Fruit fly (Drosophila melanogaster) whole organism: ENCODE results near the gene nwk.

Experiments used
- CG8478 ChIP-seq: fragments of >200 bp; optimal IDR thresholded peaks from 2 replicates; lab custom pipeline; 2018; ENCODE audit warnings: inconsistent platforms
- Dll ChIP-seq: fragments of >200 bp; optimal IDR thresholded peaks from 2 replicates; lab custom pipeline; 2017
- EcR ChIP-seq, 2 experiments: fragments of >200 bp; optimal IDR thresholded peaks; 2 replicates each; lab custom pipeline; 2017; ENCODE audit warnings: missing biosample characterization in 2 of 2, missing genetic modification characterization in 2 of 2, missing genetic modification reagents in 2 of 2
- pan ChIP-seq: fragments of >200 bp; optimal IDR thresholded peaks from 2 replicates; lab custom pipeline; 2017
- psq ChIP-seq: fragments of >200 bp; optimal IDR thresholded peaks from 2 replicates; lab custom pipeline; 2017
- usp ChIP-seq: fragments of >200 bp; optimal IDR thresholded peaks from 2 replicates; lab custom pipeline; 2017; ENCODE audit warnings: missing biosample characterization, missing genetic modification characterization, mixed read lengths

Gene nwk

DNA sequence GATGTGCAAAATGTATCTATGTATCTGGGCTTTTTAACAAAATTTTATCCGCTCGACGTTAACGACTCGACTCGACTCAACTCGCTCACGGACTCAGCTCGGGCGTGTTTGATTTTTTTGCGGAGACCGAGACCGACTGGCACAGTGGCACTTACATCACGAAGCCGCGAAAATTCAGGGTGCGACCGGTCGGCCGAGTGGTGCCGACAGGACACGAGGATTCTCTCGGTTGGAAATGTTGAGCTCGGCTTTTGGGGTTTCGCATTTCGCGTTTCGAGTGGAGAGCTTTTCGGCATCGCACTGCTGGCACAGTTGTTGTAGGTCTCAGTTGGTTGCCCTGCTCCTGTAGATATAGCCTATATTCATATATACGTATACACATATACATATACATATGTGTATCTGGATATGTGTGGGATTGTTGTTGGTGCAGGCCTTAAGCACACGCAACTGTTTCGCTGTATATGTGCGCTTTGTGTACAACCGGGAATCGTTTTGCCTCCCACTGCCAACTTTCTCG, 44.5 kb downstream of the nwk start, which contains the start of gene Rdl:
Gene Rdl (minus strand): TSS at position 97 of the 520 bp plus-strand sequence.
- no peak for TF ChIP-seq pan (lab: Kevin White, UChicago)
- TF ChIP-seq psq = no peak
- TF ChIP-seq Dll (lab: Kevin White, UChicago) = no peak
- no peak for TF ChIP-seq EcR (GFP tag; optimal IDR thresholded peaks at IDR 0.05; lab: Kevin White, UChicago)
- no peak for TF ChIP-seq CG8478 (lab: Kevin White, UChicago)
- TF ChIP-seq usp (GFP tag; lab: Kevin White, UChicago) = no peak

DNA sequence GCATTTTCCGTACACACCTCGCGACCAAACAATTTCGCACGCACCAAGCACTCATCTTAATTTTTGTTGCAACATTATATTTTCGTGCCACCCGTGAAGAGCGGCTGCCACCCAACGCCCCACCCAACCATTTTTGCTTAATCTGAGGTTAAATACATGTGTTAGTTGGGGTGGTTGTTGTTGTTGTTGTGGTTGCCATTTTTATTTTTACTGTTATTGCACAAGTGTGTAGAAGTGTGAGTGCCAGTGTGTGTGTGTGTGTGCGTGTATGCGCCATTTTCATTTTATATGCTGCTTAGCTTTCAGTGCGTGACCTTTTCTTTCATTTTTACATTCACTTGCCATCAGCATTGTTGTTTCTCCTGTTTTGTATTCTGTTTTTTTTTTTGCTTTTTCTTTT, 51.0 kb downstream of the nwk start:
- TF ChIP-seq pan (lab: Kevin White, UChicago) = no peak
- no peak for TF ChIP-seq EcR (GFP tag; optimal IDR thresholded peaks at IDR 0.05; lab: Kevin White, UChicago)

DNA sequence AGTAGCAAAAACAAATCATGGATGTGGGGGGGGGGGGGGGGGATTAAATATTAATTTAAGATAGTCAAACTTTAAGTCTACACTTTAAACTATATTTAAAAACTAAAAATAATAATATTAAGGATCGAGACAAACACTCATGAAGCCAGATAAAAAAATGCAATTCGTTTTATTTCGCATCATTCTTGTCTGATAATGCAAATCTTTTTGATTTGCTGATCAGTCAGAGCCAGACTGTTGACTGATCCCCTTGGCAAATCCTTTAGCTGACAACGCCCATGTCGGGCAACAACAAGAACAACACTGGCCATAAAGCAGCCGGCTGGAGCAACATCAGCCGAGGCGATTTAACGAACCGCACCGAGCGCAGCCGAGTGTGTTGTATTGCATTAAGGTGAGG, 55.3 kb downstream of the nwk start:
- TF ChIP-seq pan (lab: Kevin White, UChicago) (no peak), usp (GFP tag; lab: Kevin White, UChicago) (no peak), EcR (GFP tag; optimal IDR thresholded peaks at IDR 0.05; lab: Kevin White, UChicago) (no peak), psq (no peak), Dll (lab: Kevin White, UChicago) (no peak), CG8478 (lab: Kevin White, UChicago) (no peak)
